Worm (Caenorhabditis elegans): ENCODE results near the gene nhr-34.

nhr-34 gene

DNA sequence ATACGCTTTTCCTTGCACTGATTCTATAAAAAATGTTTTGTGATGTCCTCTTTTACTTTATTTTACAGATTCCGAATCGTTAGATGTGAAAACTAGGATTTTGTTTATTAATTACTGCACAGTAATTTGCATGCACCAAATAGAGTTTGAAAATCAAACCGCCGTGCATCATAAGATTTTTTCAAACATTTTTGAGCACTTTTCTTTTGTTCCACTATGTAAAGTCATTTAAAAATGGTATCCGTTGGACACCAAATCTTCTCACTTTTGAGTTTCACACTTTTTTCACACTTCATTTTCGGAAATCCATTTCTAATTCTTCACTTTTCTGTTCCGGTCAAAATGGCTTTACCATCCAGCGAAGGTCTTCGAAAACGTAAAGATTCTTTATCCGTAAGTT is 32.3 kb downstream of the nhr-34 start, which contains the start of gene degl-2:
Gene degl-2, plus strand, starts transcription at position 301 of the 400 bp plus-strand sequence.
- TF ChIP-seq lin-35 (GFP tag; optimal IDR thresholded peaks at IDR 0.05) (no peak), ceh-88 (GFP tag; IDR thresholded peaks at IDR 0.05) (no peak), mdl-1 (tag; optimal IDR thresholded peaks at IDR 0.05) (no peak), lir-3 (tag; optimal IDR thresholded peaks at IDR 0.05; ENCODE audit: poor library complexity) (no peak), nhr-11 (tag; optimal IDR thresholded peaks at IDR 0.05) (no peak), nhr-90 (tag; optimal IDR thresholded peaks at IDR 0.05; ENCODE audit: poor library complexity) (no peak), nhr-85 (tag) (no peak), nhr-20 (tag; optimal IDR thresholded peaks at IDR 0.05) (no peak), fkh-10 (GFP tag; optimal IDR thresholded peaks at IDR 0.05) (no peak), unc-130 (tag; optimal IDR thresholded peaks at IDR 0.05) (no peak), irx-1 (tag; optimal IDR thresholded peaks at IDR 0.05) (no peak), C16A3.4 (tag; optimal IDR thresholded peaks at IDR 0.05) (no peak), sup-37 (GFP tag; optimal IDR thresholded peaks at IDR 0.05) (no peak), nhr-47 (tag; optimal IDR thresholded peaks at IDR 0.05) (no peak), nhr-19 (GFP tag; conservative IDR thresholded peaks at IDR 0.05) (no peak), nhr-237 (tag; optimal IDR thresholded peaks at IDR 0.05) (no peak), elt-2 (tag; optimal IDR thresholded peaks at IDR 0.05) (no peak), ets-5 (GFP tag; IDR thresholded peaks at IDR 0.05) (no peak), rnt-1 (tag; optimal IDR thresholded peaks at IDR 0.05) (no peak)

ce11 chrIV:9641925-9642324 is 33.5 kb downstream of the nhr-34 start, which contains the start of gene del-2:
TSS of gene del-2 (minus strand) at chrIV:9642025.
- TF ChIP-seq rnt-1 (tag; optimal IDR thresholded peaks at IDR 0.05) (no peak), nhr-20 (tag; optimal IDR thresholded peaks at IDR 0.05) (no peak), nhr-47 (tag; optimal IDR thresholded peaks at IDR 0.05) (peak; percentile 6), elt-3 (tag; optimal IDR thresholded peaks at IDR 0.05) (no peak), fkh-8 (tag; optimal IDR thresholded peaks at IDR 0.05) (peak; percentile 67), dsc-1 (tag; optimal IDR thresholded peaks at IDR 0.05) (peak; percentile 17)

DNA sequence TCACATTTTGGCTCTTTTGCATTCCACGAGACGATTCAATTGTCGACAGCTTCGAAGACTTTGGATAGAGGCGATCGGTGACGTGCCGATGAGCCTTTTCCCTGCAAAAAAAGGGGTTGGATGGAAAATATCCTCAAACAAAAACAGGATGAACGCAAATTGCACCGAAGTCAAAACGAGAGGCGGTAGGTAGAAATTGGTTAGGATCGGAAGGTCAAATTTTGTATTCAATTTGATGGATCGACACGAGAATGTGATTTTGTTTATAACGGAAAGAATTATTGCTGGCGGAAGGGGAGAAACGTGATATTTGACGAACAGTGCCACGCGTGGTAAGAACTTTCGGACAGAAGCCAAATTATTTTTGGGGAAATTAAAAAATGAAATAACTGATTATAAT is 40.6 kb downstream of the nhr-34 start, which contains the start of gene mca-1:
Gene mca-1, minus strand, starts transcription at position 101 of the 400 bp plus-strand sequence.
- no peak for TF ChIP-seq nhr-77 (tag; optimal IDR thresholded peaks at IDR 0.05)
- no peak for TF ChIP-seq egl-13 (tag; optimal IDR thresholded peaks at IDR 0.05)
- no peak for TF ChIP-seq unc-98 (GFP tag; IDR thresholded peaks at IDR 0.05)
- no peak for TF ChIP-seq unc-62 (GFP tag; optimal IDR thresholded peaks at IDR 0.05)
- TF ChIP-seq lir-3 (tag; optimal IDR thresholded peaks at IDR 0.05; ENCODE audit: poor library complexity) = no peak
- TF ChIP-seq nhr-19 (GFP tag; conservative IDR thresholded peaks at IDR 0.05) = no peak
- TF ChIP-seq lsy-2 (tag; optimal IDR thresholded peaks at IDR 0.05) = no peak
- no peak for TF ChIP-seq hlh-17 (GFP tag; optimal IDR thresholded peaks at IDR 0.05; ENCODE audit: borderline replicate concordance)
- TF ChIP-seq C04F5.9 (tag; optimal IDR thresholded peaks at IDR 0.05) = no peak
- TF ChIP-seq fkh-10 (GFP tag; optimal IDR thresholded peaks at IDR 0.05) = no peak
- TF ChIP-seq mef-2 (tag; optimal IDR thresholded peaks at IDR 0.05) = no peak
- TF ChIP-seq efl-3 (GFP tag; optimal IDR thresholded peaks at IDR 0.05) = no peak
- no peak for TF ChIP-seq alr-1 (tag; optimal IDR thresholded peaks at IDR 0.05; ENCODE audit: borderline replicate concordance)
- TF ChIP-seq F16B12.6 (tag; optimal IDR thresholded peaks at IDR 0.05) = no peak
- no peak for TF ChIP-seq mdl-1 (tag; optimal IDR thresholded peaks at IDR 0.05)
- no peak for TF ChIP-seq xbp-1 (tag; optimal IDR thresholded peaks at IDR 0.05)
- TF ChIP-seq blmp-1 (tag; optimal IDR thresholded peaks at IDR 0.05) = no peak
- TF ChIP-seq lin-14 (GFP tag; optimal IDR thresholded peaks at IDR 0.05) = no peak

DNA sequence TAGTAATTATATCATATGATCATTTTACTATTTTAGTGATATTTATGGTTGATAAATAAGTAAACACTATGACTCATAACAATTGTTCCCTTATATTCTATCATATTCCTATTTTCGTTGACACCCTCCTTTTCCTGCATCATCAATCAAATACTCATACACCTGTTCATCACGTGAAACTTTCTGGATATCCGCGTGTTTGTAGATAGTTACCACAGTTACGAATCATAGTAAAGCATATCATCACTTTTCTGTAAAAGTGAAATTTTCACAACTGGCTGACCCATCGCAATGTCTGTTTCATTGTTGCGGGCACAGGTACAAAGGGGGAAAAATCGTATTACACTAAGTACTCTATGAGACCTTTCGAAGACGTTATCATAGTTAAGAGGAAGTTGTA is 41.6 kb downstream of the nhr-34 start:
- TF ChIP-seq nhr-19 (GFP tag; conservative IDR thresholded peaks at IDR 0.05) (no peak), nhr-85 (tag) (peak; percentile 73), blmp-1 (tag; optimal IDR thresholded peaks at IDR 0.05) (peak; percentile 62)
